Fruit fly (Drosophila melanogaster) whole organism, wandering third instar larva: ENCODE measurements around the gene Scgbeta.

Source experiments
- CrebA ChIP-seq: fragments of 200-800 bp; sonication (Bioruptor generic); optimal IDR thresholded peaks from 2 replicates; lab custom pipeline; 2016; ENCODE audit warnings: missing biosample characterization, mild to moderate bottlenecking, missing genetic modification characterization, borderline replicate concordance
- Dif ChIP-seq: fragments of 200-275, 200-300 bp; sonication (Bioruptor generic); optimal IDR thresholded peaks from 2 replicates; lab custom pipeline; 2018; ENCODE audit warnings: missing biosample characterization, missing genetic modification characterization; ENCODE audit not compliant: partially characterized antibody
- GATAd ChIP-seq: sonication (Bioruptor generic); optimal IDR thresholded peaks from 2 replicates; lab custom pipeline; 2016; ENCODE audit warnings: missing biosample characterization, missing genetic modification characterization
- HLH106 ChIP-seq: fragments of 200-800 bp; optimal IDR thresholded peaks from 3 replicates; lab custom pipeline; 2019; ENCODE audit warnings: missing biosample characterization, mild to moderate bottlenecking, missing genetic modification characterization, moderate library complexity
- Hnf4 ChIP-seq: fragments of 200-800 bp; sonication (Bioruptor generic); optimal IDR thresholded peaks from 2 replicates; lab custom pipeline; 2016; ENCODE audit warnings: missing biosample characterization, mild to moderate bottlenecking, missing genetic modification characterization
- Hr78 ChIP-seq: fragments of >200 bp; optimal IDR thresholded peaks from 2 replicates; lab custom pipeline; 2017; ENCODE audit warnings: missing biosample characterization, missing genetic modification characterization
- Hr83 ChIP-seq: fragments of 200-300 bp; sonication (Bioruptor generic); optimal IDR thresholded peaks from 2 replicates; lab custom pipeline; 2016; ENCODE audit warnings: missing biosample characterization, mild to moderate bottlenecking, missing genetic modification characterization, moderate library complexity; ENCODE audit not compliant: poor library complexity, severe bottlenecking
- Jra ChIP-seq: sonication (Bioruptor generic); optimal IDR thresholded peaks from 2 replicates; lab custom pipeline; 2016; ENCODE audit warnings: missing biosample characterization, missing genetic modification characterization
- Mio ChIP-seq: sonication (Bioruptor generic); optimal IDR thresholded peaks from 2 replicates; lab custom pipeline; 2016; ENCODE audit warnings: missing biosample characterization, missing genetic modification characterization
- Myc ChIP-seq: fragments of >200 bp; optimal IDR thresholded peaks from 2 replicates; lab custom pipeline; 2017
- OdsH ChIP-seq: fragments of 200-800 bp; sonication (Bioruptor generic); optimal IDR thresholded peaks from 2 replicates; lab custom pipeline; 2016; ENCODE audit warnings: missing biosample characterization, mild to moderate bottlenecking, missing genetic modification characterization
- Rel ChIP-seq, 2 experiments: fragments of 200-800 bp; sonication (Bioruptor generic) in 1 of 2; optimal IDR thresholded peaks; 2 replicates in 1 of 2; 3 replicates in 1 of 2; lab custom pipeline; 2016 to 2019; ENCODE audit warnings: mild to moderate bottlenecking in 2 of 2, missing biosample characterization in 2 of 2, missing genetic modification characterization in 2 of 2, moderate library complexity in 1 of 2
- Sp1 ChIP-seq: fragments of 200-800 bp; sonication (Bioruptor generic); optimal IDR thresholded peaks from 3 replicates; lab custom pipeline; 2019; ENCODE audit warnings: missing biosample characterization, mild to moderate bottlenecking, missing genetic modification characterization, moderate library complexity
- Vsx2 ChIP-seq: fragments of 200-300, 225-300 bp; sonication (Bioruptor generic); optimal IDR thresholded peaks from 2 replicates; lab custom pipeline; 2018; ENCODE audit warnings: missing biosample characterization, missing genetic modification characterization; ENCODE audit not compliant: partially characterized antibody
- br ChIP-seq: fragments of 200-800 bp; sonication (Bioruptor generic); optimal IDR thresholded peaks from 2 replicates; lab custom pipeline; 2016; ENCODE audit warnings: missing biosample characterization, missing genetic modification characterization
- brk ChIP-seq: fragments of 200-800 bp; sonication (Bioruptor generic); optimal IDR thresholded peaks from 2 replicates; lab custom pipeline; 2016; ENCODE audit warnings: missing biosample characterization, mild to moderate bottlenecking, missing genetic modification characterization
- dl ChIP-seq, 2 experiments: fragments of 175-275, 200-275 bp in 1 of 2; fragments of 200-275 bp in 1 of 2; sonication (Bioruptor generic); optimal IDR thresholded peaks; lab custom pipeline; 2018; ENCODE audit warnings: mild to moderate bottlenecking in 2 of 2, missing biosample characterization in 2 of 2, missing genetic modification characterization in 2 of 2, moderate library complexity in 2 of 2; ENCODE audit not compliant: partially characterized antibody in 2 of 2, insufficient read depth in 1 of 2
- dmrt93B ChIP-seq: fragments of 200-800 bp; sonication (Bioruptor generic); optimal IDR thresholded peaks from 2 replicates; lab custom pipeline; 2018; ENCODE audit warnings: missing biosample characterization, mild to moderate bottlenecking, missing genetic modification characterization
- dsf ChIP-seq: sonication (Bioruptor generic); optimal IDR thresholded peaks from 2 replicates; lab custom pipeline; 2016; ENCODE audit warnings: missing biosample characterization, missing genetic modification characterization, borderline replicate concordance
- ey ChIP-seq: fragments of 200-800 bp; sonication (Bioruptor generic); optimal IDR thresholded peaks from 2 replicates; lab custom pipeline; 2016; ENCODE audit warnings: missing biosample characterization, missing genetic modification characterization
- foxo ChIP-seq, 2 experiments: fragments of 200-800 bp; sonication (Bioruptor generic); optimal IDR thresholded peaks; 2 replicates in 1 of 2; 3 replicates in 1 of 2; lab custom pipeline; 2016 to 2017; ENCODE audit warnings: missing biosample characterization in 2 of 2, missing genetic modification characterization in 2 of 2
- fru ChIP-seq: fragments of 200-800 bp; sonication (Bioruptor generic); optimal IDR thresholded peaks from 3 replicates; lab custom pipeline; 2016; ENCODE audit warnings: missing biosample characterization, mild to moderate bottlenecking, missing genetic modification characterization
- jim ChIP-seq: fragments of 175-275, 200-325 bp; sonication (Bioruptor generic); optimal IDR thresholded peaks from 2 replicates; lab custom pipeline; 2016; ENCODE audit warnings: missing biosample characterization, mild to moderate bottlenecking, missing genetic modification characterization
- lola ChIP-seq: fragments of >200 bp; optimal IDR thresholded peaks from 2 replicates; lab custom pipeline; 2017; ENCODE audit warnings: missing biosample characterization, missing genetic modification characterization
- pan ChIP-seq: fragments of >200 bp; optimal IDR thresholded peaks from 2 replicates; lab custom pipeline; 2017
- psq ChIP-seq: fragments of 200-800 bp; sonication (Bioruptor generic); optimal IDR thresholded peaks from 3 replicates; lab custom pipeline; 2017; ENCODE audit warnings: missing biosample characterization, mild to moderate bottlenecking, missing genetic modification characterization, moderate library complexity
- rgr ChIP-seq: fragments of 200-800 bp; sonication (Bioruptor generic); optimal IDR thresholded peaks from 3 replicates; lab custom pipeline; 2016; ENCODE audit warnings: missing biosample characterization, mild to moderate bottlenecking, missing genetic modification characterization
- sage ChIP-seq: fragments of 200-800 bp; sonication (Bioruptor generic); optimal IDR thresholded peaks from 2 replicates; lab custom pipeline; 2016; ENCODE audit warnings: missing biosample characterization, mild to moderate bottlenecking, missing genetic modification characterization
- sv ChIP-seq: fragments of 200-800 bp; sonication (Bioruptor generic); optimal IDR thresholded peaks from 3 replicates; lab custom pipeline; 2016; ENCODE audit warnings: missing biosample characterization, missing genetic modification characterization
- tai ChIP-seq: sonication (Bioruptor generic); optimal IDR thresholded peaks from 2 replicates; lab custom pipeline; 2016; ENCODE audit warnings: missing biosample characterization, missing genetic modification characterization
- usp ChIP-seq: fragments of >200 bp; optimal IDR thresholded peaks from 2 replicates; lab custom pipeline; 2017; ENCODE audit warnings: missing biosample characterization, missing genetic modification characterization

The Scgbeta gene

DNA sequence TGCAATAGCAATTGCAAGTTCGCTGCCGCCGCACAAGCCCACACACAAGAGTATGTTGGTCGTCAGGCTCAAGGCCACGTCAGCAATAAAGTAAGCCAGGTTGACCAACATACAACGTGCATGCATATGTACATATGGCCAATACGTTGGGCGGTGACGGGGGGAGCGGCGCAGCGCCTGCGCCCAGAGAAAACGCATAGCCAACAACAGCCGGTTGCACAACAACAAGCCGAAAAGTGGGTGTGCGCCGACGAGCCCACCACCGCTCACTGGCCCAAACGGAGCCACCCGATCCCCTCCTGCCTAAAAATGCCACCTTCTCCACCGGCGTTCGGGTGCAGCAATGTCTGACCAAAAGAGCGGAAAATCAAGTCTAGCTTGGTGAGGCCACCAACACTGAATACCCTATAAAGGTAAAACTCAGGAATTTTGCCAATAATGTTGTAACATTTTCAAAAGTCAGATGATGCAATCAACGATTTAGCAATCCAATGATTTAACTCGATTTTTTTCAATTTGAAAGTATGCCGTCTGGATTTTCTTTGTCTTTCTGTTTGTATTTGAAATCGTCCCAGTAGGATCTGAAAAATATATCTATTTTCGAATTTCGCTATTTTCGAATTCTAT is 29.8 kb upstream of the Scgbeta start, which contains the start of gene CG5509:
CG5509 (plus strand) TSS at position 577 of the 627 bp plus-strand sequence.
- no peak for TF ChIP-seq Sp1 (GFP tag; lab: Kevin White, UChicago)
- no peak for TF ChIP-seq ey (GFP tag; lab: Kevin White, UChicago)
- TF ChIP-seq rgr: no peak
- no peak for TF ChIP-seq GATAd (GFP tag; lab: Kevin White, UChicago)
- no peak for TF ChIP-seq tai
- no peak for TF ChIP-seq lola (GFP tag; lab: Kevin White, UChicago)
- TF ChIP-seq pan (lab: Kevin White, UChicago): no peak
- TF ChIP-seq foxo (GFP tag; optimal IDR thresholded peaks at IDR 0.05; lab: Kevin White, UChicago): no peak
- TF ChIP-seq HLH106 (tag; lab: Kevin White, UChicago): no peak
- TF ChIP-seq dmrt93B (GFP tag; lab: Kevin White, UChicago): no peak
- TF ChIP-seq Hr83 (GFP tag; lab: Kevin White, UChicago): no peak
- no peak for TF ChIP-seq psq (GFP tag; lab: Kevin White, UChicago)
- no peak for TF ChIP-seq br (GFP tag; lab: Kevin White, UChicago)
- no peak for TF ChIP-seq Jra (GFP tag; lab: Kevin White, UChicago)
- TF ChIP-seq sage (GFP tag; lab: Kevin White, UChicago): no peak
- TF ChIP-seq CrebA (GFP tag; lab: Kevin White, UChicago): no peak
- TF ChIP-seq brk: no peak
- TF ChIP-seq Hr78 (GFP tag; lab: Kevin White, UChicago): no peak
- no peak for TF ChIP-seq sv (GFP tag; lab: Kevin White, UChicago)

DNA sequence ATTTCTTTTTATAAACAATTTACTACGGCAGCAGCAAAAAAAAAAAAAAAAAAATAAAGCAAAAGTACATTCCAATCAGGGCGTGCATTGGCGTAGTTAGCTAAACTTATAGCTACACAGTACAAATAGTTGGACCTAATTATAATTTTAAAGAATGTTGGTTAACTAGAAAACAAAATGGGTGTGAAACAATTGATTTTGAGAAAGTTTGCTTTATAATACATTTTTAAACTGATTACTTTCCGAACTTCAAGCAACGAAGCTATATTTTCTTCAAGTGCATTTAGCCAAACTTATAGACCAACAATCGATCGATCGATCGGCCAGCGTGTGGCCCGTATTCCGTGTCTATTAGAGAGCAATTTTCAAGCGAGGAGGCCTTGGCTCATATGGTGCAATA is 29.1 kb upstream of the Scgbeta start:
- TF ChIP-seq psq (GFP tag; lab: Kevin White, UChicago): no peak
- TF ChIP-seq lola (GFP tag; lab: Kevin White, UChicago): no peak
- TF ChIP-seq Vsx2 (GFP tag; lab: Kevin White, UChicago): no peak
- TF ChIP-seq CrebA (GFP tag; lab: Kevin White, UChicago): no peak
- no peak for TF ChIP-seq sv (GFP tag; lab: Kevin White, UChicago)
- TF ChIP-seq usp (GFP tag; lab: Kevin White, UChicago): no peak
- TF ChIP-seq Jra (GFP tag; lab: Kevin White, UChicago): no peak
- TF ChIP-seq tai: no peak
- TF ChIP-seq Hnf4 (GFP tag; lab: Kevin White, UChicago): no peak
- TF ChIP-seq dmrt93B (GFP tag; lab: Kevin White, UChicago): no peak
- no peak for TF ChIP-seq Myc (lab: Kevin White, UChicago)
- TF ChIP-seq pan (lab: Kevin White, UChicago): no peak
- TF ChIP-seq Sp1 (GFP tag; lab: Kevin White, UChicago): no peak
- TF ChIP-seq Hr78 (GFP tag; lab: Kevin White, UChicago): no peak
- no peak for TF ChIP-seq foxo (GFP tag; optimal IDR thresholded peaks at IDR 0.05; lab: Kevin White, UChicago)
- TF ChIP-seq br (GFP tag; lab: Kevin White, UChicago): no peak

DNA sequence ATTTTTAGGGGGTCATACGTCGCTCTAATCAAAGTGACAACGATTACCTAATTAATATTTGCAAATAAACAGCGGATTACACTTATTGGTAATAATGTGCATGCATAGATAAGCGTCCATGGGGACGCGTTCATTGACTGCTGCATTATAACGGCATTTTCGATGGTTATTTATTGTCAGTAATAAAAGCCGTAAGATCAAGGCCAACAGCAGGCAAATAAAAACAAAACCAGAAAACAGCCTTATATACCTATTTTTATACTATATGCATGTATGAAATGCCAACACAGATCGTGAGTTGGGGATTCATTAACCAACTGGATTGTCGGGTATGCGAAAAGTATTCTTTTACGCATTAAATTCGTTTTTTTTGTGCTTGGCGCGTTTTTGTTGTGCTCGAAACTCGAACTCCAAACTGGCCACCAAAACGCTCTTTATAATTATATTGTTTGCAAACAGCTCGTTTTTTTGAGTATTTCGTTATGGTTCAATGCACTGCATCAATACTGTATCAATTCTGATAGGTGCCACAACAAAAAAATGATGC is 28.6 kb upstream of the Scgbeta start:
- no peak for TF ChIP-seq dmrt93B (GFP tag; lab: Kevin White, UChicago)
- TF ChIP-seq dl (GFP tag; optimal IDR thresholded peaks at IDR 0.05; lab: Kevin White, UChicago; ENCODE audit: insufficient read depth in 1 of 2, partially characterized antibody in 2 of 2): no peak
- no peak for TF ChIP-seq Rel (GFP tag; optimal IDR thresholded peaks at IDR 0.05; lab: Kevin White, UChicago)
- peak; percentile 46 for TF ChIP-seq Rel (tag; optimal IDR thresholded peaks at IDR 0.05; lab: Kevin White, UChicago)

DNA sequence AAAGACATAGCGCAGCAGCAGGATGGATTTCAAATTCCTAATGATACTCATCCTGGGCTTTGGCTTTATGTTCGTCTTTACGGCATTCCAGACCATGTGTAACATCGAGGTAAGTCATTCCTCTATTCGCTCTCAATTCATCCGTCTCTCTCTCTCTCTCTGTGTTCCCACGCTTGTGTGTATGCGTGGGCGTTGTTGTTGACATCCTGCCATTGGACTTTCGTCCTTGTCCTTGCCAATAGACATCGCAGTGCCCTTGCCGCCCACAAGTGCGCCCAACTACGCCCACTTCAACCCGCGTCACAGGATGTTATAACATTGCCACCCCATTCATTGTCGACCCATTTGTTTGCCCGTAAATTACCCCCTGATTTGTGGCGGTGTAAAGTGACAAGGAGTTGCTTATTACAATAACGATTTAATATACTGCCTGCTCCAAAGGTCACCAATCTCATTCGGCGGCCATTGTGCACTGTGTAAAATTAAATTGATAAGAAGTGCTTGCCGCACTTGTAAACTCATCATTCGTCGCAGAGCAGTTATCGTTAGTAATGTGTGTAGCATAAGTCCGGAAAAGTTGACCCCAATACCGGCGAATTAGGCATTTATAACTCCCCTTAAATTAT is 27.5 kb upstream of the Scgbeta start:
- no peak for TF ChIP-seq pan (lab: Kevin White, UChicago)

DNA sequence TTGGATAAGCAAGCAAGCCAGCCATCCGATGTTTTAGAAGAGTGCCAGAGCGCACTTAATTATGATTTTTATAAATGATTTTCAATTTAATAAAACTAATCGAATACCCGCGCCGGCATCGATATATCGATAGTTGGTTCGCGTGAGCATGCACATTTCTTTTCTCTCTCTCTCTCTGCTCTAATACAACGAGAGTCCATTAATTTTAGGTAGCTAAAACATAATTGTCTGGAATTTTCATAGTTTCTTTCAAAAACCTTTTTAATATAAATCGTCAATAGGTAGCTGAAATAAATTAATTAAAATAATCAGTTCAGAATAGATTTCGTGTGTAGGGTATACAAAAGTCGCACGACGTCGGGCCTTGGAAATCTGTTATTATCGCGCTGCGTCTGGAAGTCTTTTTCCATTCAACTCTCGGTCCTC is 26.7 kb upstream of the Scgbeta start, which contains the start of gene CG18549:
CG18549 (plus strand) TSS at position 408 of the 426 bp plus-strand sequence.
- TF ChIP-seq OdsH (GFP tag; lab: Kevin White, UChicago) (peak; percentile 100), tai (peak; percentile 98), dmrt93B (GFP tag; lab: Kevin White, UChicago) (peak; percentile 99), brk (peak; percentile 99), rgr (peak; percentile 100), Myc (lab: Kevin White, UChicago) (no peak), Rel (GFP tag; optimal IDR thresholded peaks at IDR 0.05; lab: Kevin White, UChicago) (peak; percentile 99), Rel (tag; optimal IDR thresholded peaks at IDR 0.05; lab: Kevin White, UChicago) (peak; percentile 98), Jra (GFP tag; lab: Kevin White, UChicago) (peak; percentile 99), Sp1 (GFP tag; lab: Kevin White, UChicago) (peak; percentile 100), sv (GFP tag; lab: Kevin White, UChicago) (peak; percentile 99), Hr83 (GFP tag; lab: Kevin White, UChicago) (peak; percentile 97), HLH106 (tag; lab: Kevin White, UChicago) (peak; percentile 100), psq (GFP tag; lab: Kevin White, UChicago) (peak; percentile 99), sage (GFP tag; lab: Kevin White, UChicago) (peak; percentile 100), Hnf4 (GFP tag; lab: Kevin White, UChicago) (peak; percentile 100), Dif (GFP tag; lab: Kevin White, UChicago) (no peak), Mio (GFP tag; lab: Kevin White, UChicago) (peak; percentile 95), dl (GFP tag; optimal IDR thresholded peaks at IDR 0.05; lab: Kevin White, UChicago; ENCODE audit: insufficient read depth in 1 of 2, partially characterized antibody in 2 of 2) (no peak), jim (peak; percentile 24), dsf (GFP tag; lab: Kevin White, UChicago) (peak; percentile 98), GATAd (GFP tag; lab: Kevin White, UChicago) (no peak), Hr78 (GFP tag; lab: Kevin White, UChicago) (no peak), ey (GFP tag; lab: Kevin White, UChicago) (peak; percentile 100), CrebA (GFP tag; lab: Kevin White, UChicago) (no peak), Vsx2 (GFP tag; lab: Kevin White, UChicago) (no peak), fru (GFP tag; lab: Kevin White, UChicago) (peak; percentile 100)
